Worm (Caenorhabditis elegans): ENCODE measurements around the gene sti-1.

DNA sequence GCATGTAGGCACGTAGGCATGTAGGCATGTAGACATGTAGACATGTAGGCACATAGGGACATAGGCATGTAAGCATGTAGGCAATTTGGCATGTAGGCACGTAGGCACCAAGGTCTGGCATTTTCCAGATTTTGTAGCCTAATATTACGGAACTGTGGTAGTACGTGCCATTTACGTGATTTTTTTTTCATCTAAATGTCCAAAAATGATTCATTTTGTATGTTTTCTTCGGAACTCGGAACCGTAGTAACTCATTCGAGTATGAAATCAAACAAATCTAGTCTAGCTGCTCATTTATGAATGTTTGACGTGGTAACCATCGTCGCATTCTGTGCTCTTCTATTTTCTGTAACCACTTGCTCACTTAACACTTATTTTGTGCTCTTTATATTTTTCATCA lies 5.0 kb downstream of the sti-1 start, which contains the start of gene srbc-59:
- TF ChIP-seq lsy-12 (tag; optimal IDR thresholded peaks at IDR 0.05) (no peak), ceh-82 (tag; optimal IDR thresholded peaks at IDR 0.05) (no peak), elt-1 (tag; optimal IDR thresholded peaks at IDR 0.05) (no peak), R02D3.7 (tag; optimal IDR thresholded peaks at IDR 0.05) (no peak), eor-1 (tag; optimal IDR thresholded peaks at IDR 0.05) (no peak), nfya-1 (tag; optimal IDR thresholded peaks at IDR 0.05; ENCODE audit: insufficient read depth) (no peak), fkh-10 (GFP tag; optimal IDR thresholded peaks at IDR 0.05) (no peak), jun-1 (tag; optimal IDR thresholded peaks at IDR 0.05) (no peak), aly-2 (tag; optimal IDR thresholded peaks at IDR 0.05) (no peak), nhr-12 (tag; optimal IDR thresholded peaks at IDR 0.05) (no peak), ceh-16 (tag; optimal IDR thresholded peaks at IDR 0.05) (no peak), skn-1 (tag; optimal IDR thresholded peaks at IDR 0.05) (no peak)

All from whole organism, L3 larva.